Worm (Caenorhabditis elegans): ENCODE measurements around the gene C48B4.13.

DNA sequence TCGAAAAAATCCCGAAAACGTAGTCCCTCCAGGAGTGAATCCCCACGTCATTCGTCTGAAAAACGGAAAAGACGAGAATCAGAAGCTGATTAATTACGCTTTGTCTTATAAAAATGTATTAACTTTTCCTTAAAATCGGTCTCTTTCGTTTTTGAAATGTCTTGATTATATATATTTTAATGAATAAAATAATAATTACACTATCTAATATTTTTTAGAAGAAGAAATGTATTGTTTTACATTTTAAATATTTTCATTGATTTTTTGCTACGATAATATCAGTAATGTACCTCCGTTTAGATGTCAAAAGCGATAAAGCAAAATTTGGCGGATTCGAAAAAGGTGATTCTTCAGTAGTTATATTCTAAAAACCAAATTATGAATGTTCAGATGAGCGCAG, 43.3 kb upstream of the C48B4.13 start, which contains the start of gene trpp-3:
- TF ChIP-seq B0310.2 (tag; optimal IDR thresholded peaks at IDR 0.05), result no peak
- TF ChIP-seq scrt-1 (GFP tag; IDR thresholded peaks at IDR 0.05), result no peak
- TF ChIP-seq ceh-36 (tag; optimal IDR thresholded peaks at IDR 0.05), result no peak
- TF ChIP-seq aly-1 (tag; optimal IDR thresholded peaks at IDR 0.05), result no peak
- no peak for TF ChIP-seq ama-1 (optimal IDR thresholded peaks at IDR 0.05)
- TF ChIP-seq sea-1 (GFP tag; conservative IDR thresholded peaks at IDR 0.05), result no peak
- TF ChIP-seq tbx-37 (GFP tag; conservative IDR thresholded peaks at IDR 0.05), result no peak
- TF ChIP-seq pes-1 (GFP tag; IDR thresholded peaks at IDR 0.05), result no peak
- no peak for TF ChIP-seq hmg-4 (GFP tag; optimal IDR thresholded peaks at IDR 0.05)
- TF ChIP-seq F13C5.2 (tag; optimal IDR thresholded peaks at IDR 0.05), result no peak
